Worm (Caenorhabditis elegans): ENCODE data around the gene F44D12.10.

F44D12.10 gene

ce11 chrIV:10017633-10018032 lies 19.2 kb downstream of the F44D12.10 start, which contains the start of gene F44D12.2:
Gene F44D12.2, minus strand, starts transcription at chrIV:10017733.
- no peak for TF ChIP-seq unc-39 (tag; optimal IDR thresholded peaks at IDR 0.05)
- no peak for TF ChIP-seq mls-2 (tag; optimal IDR thresholded peaks at IDR 0.05)
- TF ChIP-seq unc-120 (tag; optimal IDR thresholded peaks at IDR 0.05; ENCODE audit: poor library complexity, severe bottlenecking), result no peak
- TF ChIP-seq nhr-28 (tag; optimal IDR thresholded peaks at IDR 0.05), result no peak
- TF ChIP-seq mep-1 (tag; optimal IDR thresholded peaks at IDR 0.05), result no peak
- no peak for TF ChIP-seq blmp-1 (tag; optimal IDR thresholded peaks at IDR 0.05)
- TF ChIP-seq ceh-39 (tag; optimal IDR thresholded peaks at IDR 0.05), result no peak
- TF ChIP-seq pha-4 (tag; optimal IDR thresholded peaks at IDR 0.05), result no peak
- TF ChIP-seq sem-2 (GFP tag; optimal IDR thresholded peaks at IDR 0.05), result no peak
- no peak for TF ChIP-seq drap-1 (GFP tag; optimal IDR thresholded peaks at IDR 0.05)

- TF ChIP-seq lin-32 (GFP tag; optimal IDR thresholded peaks at IDR 0.05) (no peak), pha-4 (tag; optimal IDR thresholded peaks at IDR 0.05) (no peak), flh-1 (GFP tag; optimal IDR thresholded peaks at IDR 0.05) (no peak), cnd-1 (tag; optimal IDR thresholded peaks at IDR 0.05) (no peak), tbx-8 (GFP tag; optimal IDR thresholded peaks at IDR 0.05) (no peak), lsy-2 (tag; optimal IDR thresholded peaks at IDR 0.05) (no peak), bed-3 (GFP tag; optimal IDR thresholded peaks at IDR 0.05) (no peak), zip-8 (tag; optimal IDR thresholded peaks at IDR 0.05) (no peak), ztf-11 (tag; optimal IDR thresholded peaks at IDR 0.05) (no peak), nhr-12 (tag; optimal IDR thresholded peaks at IDR 0.05) (no peak), ceh-43 (GFP tag; optimal IDR thresholded peaks at IDR 0.05) (no peak), nhr-2 (tag; optimal IDR thresholded peaks at IDR 0.05) (no peak), lin-13 (tag; optimal IDR thresholded peaks at IDR 0.05) (no peak), mep-1 (tag; optimal IDR thresholded peaks at IDR 0.05) (no peak), elt-1 (tag; optimal IDR thresholded peaks at IDR 0.05; ENCODE audit: borderline replicate concordance, insufficient read depth) (no peak), unc-120 (tag; optimal IDR thresholded peaks at IDR 0.05; ENCODE audit: poor library complexity, severe bottlenecking) (no peak), mab-5 (tag; optimal IDR thresholded peaks at IDR 0.05) (no peak), hlh-1 (tag; optimal IDR thresholded peaks at IDR 0.05) (no peak), ham-2 (GFP tag; optimal IDR thresholded peaks at IDR 0.05) (no peak), mls-2 (tag; optimal IDR thresholded peaks at IDR 0.05) (no peak)
Observed at ce11 chrIV:10016977-10017376, 19.9 kb downstream of the F44D12.10 start, which contains the start of gene ent-7. Gene ent-7, plus strand, starts transcription at chrIV:10017277.

ce11 chrIV:10009536-10009935 lies 27.3 kb downstream of the F44D12.10 start, which contains the start of gene magu-4:
Gene magu-4, plus strand, starts transcription at chrIV:10009753.
- no peak for TF ChIP-seq nhr-12 (tag; optimal IDR thresholded peaks at IDR 0.05)
- no peak for TF ChIP-seq mep-1 (tag; optimal IDR thresholded peaks at IDR 0.05)
- no peak for TF ChIP-seq nhr-2 (tag; optimal IDR thresholded peaks at IDR 0.05)
- TF ChIP-seq nhr-28 (tag; optimal IDR thresholded peaks at IDR 0.05), result no peak
- no peak for TF ChIP-seq sem-2 (GFP tag; optimal IDR thresholded peaks at IDR 0.05)

ce11 chrIV:10007758-10008157 lies 29.1 kb downstream of the F44D12.10 start:
- TF ChIP-seq zip-8 (tag; optimal IDR thresholded peaks at IDR 0.05) (no peak), blmp-1 (tag; optimal IDR thresholded peaks at IDR 0.05) (peak; percentile 82), nhr-2 (tag; optimal IDR thresholded peaks at IDR 0.05) (no peak), pha-4 (tag; optimal IDR thresholded peaks at IDR 0.05) (peak; percentile 57), nhr-237 (tag; optimal IDR thresholded peaks at IDR 0.05) (peak; percentile 15)

- TF ChIP-seq nhr-2 (tag; optimal IDR thresholded peaks at IDR 0.05) (no peak), elt-1 (tag; optimal IDR thresholded peaks at IDR 0.05; ENCODE audit: borderline replicate concordance, insufficient read depth) (no peak), unc-39 (tag; optimal IDR thresholded peaks at IDR 0.05) (no peak), lin-32 (GFP tag; optimal IDR thresholded peaks at IDR 0.05) (no peak), ztf-11 (tag; optimal IDR thresholded peaks at IDR 0.05) (no peak), mab-5 (tag; optimal IDR thresholded peaks at IDR 0.05) (no peak), snpc-4 (tag; optimal IDR thresholded peaks at IDR 0.05) (no peak), nhr-237 (tag; optimal IDR thresholded peaks at IDR 0.05) (no peak), bed-3 (GFP tag; optimal IDR thresholded peaks at IDR 0.05) (no peak), nhr-76 (tag; optimal IDR thresholded peaks at IDR 0.05) (no peak)
Observed at ce11 chrIV:10006792-10007191, 30.1 kb downstream of the F44D12.10 start, which contains the start of gene C47E12.13. Gene C47E12.13, minus strand, starts transcription at chrIV:10006892.

- TF ChIP-seq lsy-2 (tag; optimal IDR thresholded peaks at IDR 0.05) (peak; percentile 90), ceh-39 (tag; optimal IDR thresholded peaks at IDR 0.05) (no peak)
Observed at ce11 chrIV:10003372-10003771, 33.5 kb downstream of the F44D12.10 start, which contains the start of the genes C47E12.2 and sars-1. Gene C47E12.2, minus strand, starts transcription at chrIV:10003502. Gene sars-1, plus strand, starts transcription at chrIV:10003726.

All from whole organism, mixed stage, embryonic.